Fruit fly (Drosophila melanogaster): Measurements from ENCODE around the gene jar.

Gene jar

dm6 chr3R:24295556-24296465 is 24.8 kb upstream of the jar start (continued):
- TF ChIP-seq CG17829 (tag; optimal IDR thresholded peaks at IDR 0.05) (peak; percentile 83), CG17802 (tag; optimal IDR thresholded peaks at IDR 0.05) (peak; percentile 12), CG7786 (GFP tag; optimal IDR thresholded peaks at IDR 0.05) (peak; percentile 71), CG6654 (GFP tag; optimal IDR thresholded peaks at IDR 0.05) (peak; percentile 28), btn (GFP tag; optimal IDR thresholded peaks at IDR 0.05) (no peak), onecut (GFP tag; IDR thresholded peaks at IDR 0.05) (peak; percentile 73), CG4730 (GFP tag; IDR thresholded peaks at IDR 0.05) (peak; percentile 76), Awh (GFP tag; IDR thresholded peaks at IDR 0.05) (peak; percentile 77), CG17385 (GFP tag; optimal IDR thresholded peaks at IDR 0.05) (peak; percentile 78), Spps (tag; optimal IDR thresholded peaks at IDR 0.05) (peak; percentile 32), CG15479 (GFP tag; optimal IDR thresholded peaks at IDR 0.05) (no peak), dmrt99B (tag; optimal IDR thresholded peaks at IDR 0.05) (peak; percentile 81), croc (GFP tag; conservative IDR thresholded peaks at IDR 0.05) (no peak; the same call in 2 of the 3 replicates), CG13424 (tag; optimal IDR thresholded peaks at IDR 0.05) (peak; percentile 83), CG10959 (GFP tag; IDR thresholded peaks at IDR 0.05) (peak; percentile 83), CG6272 (GFP tag; IDR thresholded peaks at IDR 0.05) (peak; percentile 65), mam (GFP tag; optimal IDR thresholded peaks at IDR 0.05) (peak; percentile 75), nmo (GFP tag; optimal IDR thresholded peaks at IDR 0.05) (peak; percentile 73), CG31224 (GFP tag; IDR thresholded peaks at IDR 0.05) (peak; percentile 61), Fer1 (GFP tag; optimal IDR thresholded peaks at IDR 0.05) (peak; percentile 71), CG8290 (GFP tag; optimal IDR thresholded peaks at IDR 0.05) (peak; percentile 56), CG8290 (tag; optimal IDR thresholded peaks at IDR 0.05) (peak in 1 of 2 experiments; percentile 95), lilli (GFP tag; optimal IDR thresholded peaks at IDR 0.05) (peak; percentile 86), CG7372 (GFP tag; IDR thresholded peaks at IDR 0.05) (peak; percentile 77), CG31365 (tag; optimal IDR thresholded peaks at IDR 0.05) (no peak), CG31441 (GFP tag; IDR thresholded peaks at IDR 0.05) (peak; percentile 72), CG6689 (GFP tag; IDR thresholded peaks at IDR 0.05) (peak; percentile 80), phol (tag; optimal IDR thresholded peaks at IDR 0.05) (peak; percentile 74), CG6854 (GFP tag; optimal IDR thresholded peaks at IDR 0.05) (no peak), TFAM (GFP tag; optimal IDR thresholded peaks at IDR 0.05) (peak; percentile 36), CG10267 (tag; optimal IDR thresholded peaks at IDR 0.05) (peak; percentile 69), Dref (GFP tag; IDR thresholded peaks at IDR 0.05) (no peak), oc (tag; optimal IDR thresholded peaks at IDR 0.05) (peak; percentile 72), CG34422 (GFP tag; IDR thresholded peaks at IDR 0.05) (peak; percentile 91), CG11504 (tag; optimal IDR thresholded peaks at IDR 0.05) (peak; percentile 82), Tbp (GFP tag; optimal IDR thresholded peaks at IDR 0.05) (no peak), Vsx1 (GFP tag; optimal IDR thresholded peaks at IDR 0.05) (peak; percentile 70), Mes4 (GFP tag; optimal IDR thresholded peaks at IDR 0.05) (peak; percentile 34), CG14050 (GFP tag; IDR thresholded peaks at IDR 0.05) (peak; percentile 67), CG6254 (GFP tag; optimal IDR thresholded peaks at IDR 0.05) (no peak), cg (GFP tag; optimal IDR thresholded peaks at IDR 0.05) (no peak), p53 (GFP tag; optimal IDR thresholded peaks at IDR 0.05) (no peak), ase (GFP tag; IDR thresholded peaks at IDR 0.05) (peak; percentile 68; the same call in 2 of the 3 replicates), Rx (GFP tag; IDR thresholded peaks at IDR 0.05) (peak; percentile 67), Nf-YB (GFP tag; optimal IDR thresholded peaks at IDR 0.05) (peak; percentile 44), CG8089 (GFP tag; optimal IDR thresholded peaks at IDR 0.05) (peak; percentile 55), CG16863 (GFP tag; optimal IDR thresholded peaks at IDR 0.05) (peak; percentile 33), E2f1 (GFP tag; IDR thresholded peaks at IDR 0.05) (peak; percentile 79), Hmx (GFP tag; optimal IDR thresholded peaks at IDR 0.05) (peak; percentile 18), danr (GFP tag; IDR thresholded peaks at IDR 0.05) (peak; percentile 71)

Measured in whole organism, embryonic.